Worm (Caenorhabditis elegans) whole organism, young adult: Measurements from ENCODE around the gene srlf-35.

Experiments used
- C06A6.2 ChIP-seq: fragments of 200-800 bp; sonication (Bioruptor generic); conservative IDR thresholded peaks from 2 replicates; pipeline ENCODE4 v1.3.6; 2022; ENCODE audit warnings: missing genetic modification characterization, missing compliant biosample characterization
- F10E7.11 ChIP-seq: sonication (generic microtip); optimal IDR thresholded peaks from 2 replicates; lab custom pipeline; 2017; ENCODE audit warnings: mild to moderate bottlenecking, missing genetic modification characterization, moderate library complexity, missing compliant biosample characterization
- F33H1.4 ChIP-seq: fragments of 200-800 bp; sonication (Bioruptor generic); IDR thresholded peaks from 2 replicates; pipeline ENCODE4 v1.3.6; 2022; ENCODE audit warnings: missing genetic modification reagents, missing genetic modification characterization, missing compliant biosample characterization
- F37B4.10 ChIP-seq: fragments of 200-800 bp; sonication (Bioruptor generic); IDR thresholded peaks from 2 replicates; pipeline ENCODE4 v1.3.6; 2022; ENCODE audit warnings: missing genetic modification characterization, missing compliant biosample characterization
- F39B2.1 ChIP-seq: fragments of 200-800 bp; sonication (Bioruptor generic); IDR thresholded peaks from 2 replicates; pipeline ENCODE4 v1.3.6; 2022; ENCODE audit warnings: missing genetic modification reagents, missing genetic modification characterization, missing compliant biosample characterization
- F57A8.1 ChIP-seq: fragments of 200-800 bp; sonication (Bioruptor generic); optimal IDR thresholded peaks from 2 replicates; lab custom pipeline; 2018; ENCODE audit warnings: mild to moderate bottlenecking, missing genetic modification characterization, moderate library complexity, missing compliant biosample characterization
- Y95B8A.8 ChIP-seq: fragments of 200-800 bp; sonication (Bioruptor generic); IDR thresholded peaks from 2 replicates; pipeline ENCODE4 v1.3.6; 2022; ENCODE audit warnings: missing genetic modification reagents, missing genetic modification characterization, missing compliant biosample characterization
- atf-7 ChIP-seq: sonication (generic microtip); optimal IDR thresholded peaks from 2 replicates; lab custom pipeline; 2017; ENCODE audit warnings: mild to moderate bottlenecking, missing genetic modification characterization, missing compliant biosample characterization
- attf-5 ChIP-seq: fragments of 200-800 bp; sonication (Bioruptor generic); optimal IDR thresholded peaks from 2 replicates; lab custom pipeline; 2018; ENCODE audit warnings: mild to moderate bottlenecking, missing genetic modification characterization, missing compliant biosample characterization
- cebp-1 ChIP-seq, 2 experiments: fragments of 200-800 bp in 1 of 2; sonication (Bioruptor generic) in 1 of 2; sonication (generic microtip) in 1 of 2; IDR thresholded peaks in 1 of 2; optimal IDR thresholded peaks in 1 of 2; 2 replicates each; pipeline versions ENCODE4 v1.3.6 to Lab custom; 2017 to 2022; ENCODE audit warnings: missing compliant biosample characterization in 2 of 2, missing genetic modification characterization in 2 of 2, mild to moderate bottlenecking in 1 of 2, missing genetic modification reagents in 1 of 2, moderate library complexity in 1 of 2
- ceh-100 ChIP-seq: fragments of 200-800 bp; sonication (Bioruptor generic); IDR thresholded peaks from 2 replicates; pipeline ENCODE4 v1.3.6; 2022; ENCODE audit warnings: missing genetic modification reagents, missing genetic modification characterization, missing compliant biosample characterization
- die-1 ChIP-seq: sonication (generic microtip); optimal IDR thresholded peaks from 2 replicates; lab custom pipeline; 2016; ENCODE audit warnings: missing genotype, mild to moderate bottlenecking, missing genetic modification characterization, missing compliant biosample characterization
- dpl-1 ChIP-seq: fragments of 150-350 bp; optimal IDR thresholded peaks from 2 replicates; lab custom pipeline; 2014; ENCODE audit warnings: missing biosample characterization, missing genetic modification reagents, missing genetic modification characterization
- efl-1 ChIP-seq: fragments of 150-350 bp; optimal IDR thresholded peaks from 2 replicates; lab custom pipeline; 2014; ENCODE audit warnings: missing biosample characterization, missing genetic modification reagents, missing genetic modification characterization
- hmg-20 ChIP-seq: fragments of 200-800 bp; sonication (Bioruptor generic); IDR thresholded peaks from 2 replicates; pipeline ENCODE4 v1.3.6; 2022; ENCODE audit warnings: missing genetic modification reagents, missing genetic modification characterization, missing compliant biosample characterization
- lag-1 ChIP-seq: fragments of 200-800 bp; sonication (Bioruptor generic); IDR thresholded peaks from 2 replicates; pipeline ENCODE4 v1.3.6; 2022; ENCODE audit warnings: missing genetic modification reagents, missing genetic modification characterization, missing compliant biosample characterization
- lir-1 ChIP-seq: fragments of 200-800 bp; sonication (Bioruptor generic); conservative IDR thresholded peaks from 2 replicates; pipeline ENCODE4 v1.3.6; 2022; ENCODE audit warnings: missing genetic modification reagents, missing genetic modification characterization, missing compliant biosample characterization
- lsl-1 ChIP-seq: fragments of 200-800 bp; sonication (Bioruptor generic); optimal IDR thresholded peaks from 2 replicates; lab custom pipeline; 2018; ENCODE audit warnings: mild to moderate bottlenecking, missing genetic modification characterization, moderate library complexity, missing compliant biosample characterization
- mxl-1 ChIP-seq: sonication (generic microtip); optimal IDR thresholded peaks from 2 replicates; lab custom pipeline; 2016; ENCODE audit warnings: missing genetic modification characterization, missing compliant biosample characterization
- nfya-1 ChIP-seq: sonication (generic microtip); optimal IDR thresholded peaks from 2 replicates; lab custom pipeline; 2017; ENCODE audit warnings: antibody characterized with exemption, missing compliant biosample characterization, missing genetic modification characterization, borderline replicate concordance; ENCODE audit not compliant: insufficient read depth
- nfyb-1 ChIP-seq: fragments of 200-800 bp; sonication (Bioruptor generic); IDR thresholded peaks from 2 replicates; pipeline ENCODE4 v1.3.6; 2022; ENCODE audit warnings: missing genetic modification reagents, missing genetic modification characterization, missing compliant biosample characterization
- nhr-80 ChIP-seq: sonication (generic microtip); optimal IDR thresholded peaks from 2 replicates; lab custom pipeline; 2016; ENCODE audit warnings: missing genetic modification characterization, missing compliant biosample characterization
- pha-4 ChIP-seq: fragments of 150-350 bp; sonication (generic microtip); optimal IDR thresholded peaks from 2 replicates; lab custom pipeline; 2014; ENCODE audit warnings: missing biosample characterization, missing genetic modification reagents, missing genetic modification characterization
- rpc-1 ChIP-seq, 2 experiments: fragments of 150-350 bp in 1 of 2; sonication (generic microtip) in 1 of 2; optimal IDR thresholded peaks; 2 replicates each; lab custom pipeline; 2014 to 2018; ENCODE audit warnings: missing biosample characterization in 1 of 2, missing genetic modification characterization in 1 of 2, missing genetic modification reagents in 1 of 2, missing genotype in 1 of 2
- sea-2 ChIP-seq: fragments of 200-800 bp; sonication (Bioruptor generic); IDR thresholded peaks from 2 replicates; pipeline ENCODE4 v1.3.6; 2022; ENCODE audit warnings: missing genetic modification characterization, missing compliant biosample characterization
- snpc-3.4 ChIP-seq: sonication (generic microtip); optimal IDR thresholded peaks from 2 replicates; lab custom pipeline; 2017; ENCODE audit warnings: missing genetic modification characterization, mild to moderate bottlenecking, missing compliant biosample characterization, antibody characterized with exemption, moderate library complexity, missing genotype, missing genetic modification reagents
- snpc-4 ChIP-seq, 5 experiments: fragments of 150-350 bp in 1 of 5; sonication (generic microtip) in 4 of 5; optimal IDR thresholded peaks; 2 replicates each; lab custom pipeline; 2014 to 2018; ENCODE audit warnings: missing genetic modification characterization in 5 of 5, missing biosample characterization in 3 of 5, antibody characterized with exemption in 2 of 5, mild to moderate bottlenecking in 2 of 5, missing compliant biosample characterization in 2 of 5, missing genotype in 2 of 5, moderate library complexity in 2 of 5, missing genetic modification reagents in 1 of 5
- unc-62 ChIP-seq: fragments of 150-350 bp; optimal IDR thresholded peaks from 2 replicates; lab custom pipeline; 2014; ENCODE audit warnings: missing biosample characterization, missing genetic modification reagents, missing genetic modification characterization
- ztf-28 ChIP-seq: fragments of 200-800 bp; sonication (Bioruptor generic); IDR thresholded peaks from 2 replicates; pipeline ENCODE4 v1.3.6; 2022; ENCODE audit warnings: missing genetic modification reagents, missing genetic modification characterization, missing compliant biosample characterization
- ztf-3 ChIP-seq: fragments of 200-800 bp; sonication (Bioruptor generic); optimal IDR thresholded peaks from 2 replicates; lab custom pipeline; 2018; ENCODE audit warnings: mild to moderate bottlenecking, missing genetic modification characterization, missing compliant biosample characterization

Gene srlf-35

ce11 chrV:472589-472988 lies 31.2 kb upstream of the srlf-35 start, which contains the start of gene srt-31:
srt-31 (plus strand) TSS chrV:472889.
- TF ChIP-seq lsl-1 (GFP tag; lab: Kevin White, UChicago): no peak
- no peak for TF ChIP-seq snpc-3.4 (tag; lab: Kevin White, UChicago)
- no peak for TF ChIP-seq F10E7.11 (tag; lab: Kevin White, UChicago)
- no peak for TF ChIP-seq F37B4.10 (GFP tag; lab: Robert Waterston, UW)
- TF ChIP-seq ztf-3: no peak
- no peak for TF ChIP-seq C06A6.2
- TF ChIP-seq F39B2.1 (GFP tag; lab: Robert Waterston, UW): no peak
- no peak for TF ChIP-seq die-1 (tag; lab: Kevin White, UChicago)

- TF ChIP-seq atf-7 (peak; percentile 46), lir-1 (no peak), nhr-80 (tag; lab: Kevin White, UChicago) (peak; percentile 59)
These were observed 29.3 kb upstream of the srlf-35 start, which contains the start of gene nhr-99 for ce11 chrV:474516-474915. nhr-99 (plus strand) TSS chrV:474778.

ce11 chrV:477664-478212 lies 26.1 kb upstream of the srlf-35 start, which contains the start of gene nhr-55:
nhr-55 (plus strand) TSS chrV:478162.
- no peak for TF ChIP-seq cebp-1 (GFP tag; IDR thresholded peaks at IDR 0.05; lab: Robert Waterston, UW)
- TF ChIP-seq cebp-1 (tag; optimal IDR thresholded peaks at IDR 0.05; lab: Kevin White, UChicago): peak; percentile 3
- peak; percentile 63 for TF ChIP-seq nhr-80 (tag; lab: Kevin White, UChicago)
- no peak for TF ChIP-seq pha-4 (tag; lab: Kevin White, UChicago)

- TF ChIP-seq dpl-1 (GFP tag; lab: Kevin White, UChicago): no peak
- peak; percentile 30 for TF ChIP-seq nhr-80 (tag; lab: Kevin White, UChicago)
- no peak for TF ChIP-seq rpc-1 (optimal IDR thresholded peaks at IDR 0.05; lab: Kevin White, UChicago)
- TF ChIP-seq rpc-1 (tag; optimal IDR thresholded peaks at IDR 0.05; lab: Kevin White, UChicago): no peak
- no peak for TF ChIP-seq lag-1
- no peak for TF ChIP-seq Y95B8A.8 (GFP tag; lab: Robert Waterston, UW)
These were observed 24.8 kb upstream of the srlf-35 start for ce11 chrV:479046-479445.

ce11 chrV:482860-483259 lies 21.0 kb upstream of the srlf-35 start:
- no peak for TF ChIP-seq nfya-1 (tag; lab: Kevin White, UChicago)
- peak; percentile 91 for TF ChIP-seq nfyb-1 (GFP tag; lab: Robert Waterston, UW)
- TF ChIP-seq ztf-28 (GFP tag; lab: Robert Waterston, UW): no peak
- no peak for TF ChIP-seq rpc-1 (optimal IDR thresholded peaks at IDR 0.05; lab: Kevin White, UChicago)
- no peak for TF ChIP-seq rpc-1 (tag; optimal IDR thresholded peaks at IDR 0.05; lab: Kevin White, UChicago)
- TF ChIP-seq efl-1: no peak
- TF ChIP-seq snpc-4 (GFP tag; optimal IDR thresholded peaks at IDR 0.05; lab: Kevin White, UChicago): no peak
- TF ChIP-seq snpc-4 (tag; optimal IDR thresholded peaks at IDR 0.05; lab: Kevin White, UChicago): no peak

- no peak for TF ChIP-seq F33H1.4 (GFP tag; lab: Robert Waterston, UW)
- TF ChIP-seq F57A8.1 (GFP tag; lab: Kevin White, UChicago): no peak
- TF ChIP-seq unc-62 (GFP tag; lab: Kevin White, UChicago): no peak
- TF ChIP-seq attf-5 (GFP tag; lab: Kevin White, UChicago): no peak
- no peak for TF ChIP-seq sea-2 (GFP tag; lab: Robert Waterston, UW)
- TF ChIP-seq hmg-20: no peak
- peak; percentile 42 for TF ChIP-seq nhr-80 (tag; lab: Kevin White, UChicago)
- no peak for TF ChIP-seq ceh-100 (GFP tag; lab: Robert Waterston, UW)
- TF ChIP-seq mxl-1 (tag; lab: Kevin White, UChicago): no peak
These were observed 20.5 kb upstream of the srlf-35 start, which contains the start of gene nhr-130 for ce11 chrV:483289-483795. nhr-130 (minus strand) TSS chrV:483339.
